Worm (Caenorhabditis elegans) whole organism, young adult: ENCODE measurements around the gene hsp-110.

Experiments used
- B0035.1 ChIP-seq: sonication (generic microtip); optimal IDR thresholded peaks from 2 replicates; lab custom pipeline; 2016; ENCODE audit warnings: missing genetic modification characterization, mild to moderate bottlenecking, missing compliant biosample characterization, missing genotype, missing genetic modification reagents
- B0336.3 ChIP-seq: fragments of 200-800 bp; sonication (Bioruptor generic); IDR thresholded peaks from 2 replicates; pipeline ENCODE4 v1.3.6; 2022; ENCODE audit warnings: missing genetic modification characterization, missing compliant biosample characterization
- F39B2.1 ChIP-seq: fragments of 200-800 bp; sonication (Bioruptor generic); IDR thresholded peaks from 2 replicates; pipeline ENCODE4 v1.3.6; 2022; ENCODE audit warnings: missing genetic modification reagents, missing genetic modification characterization, missing compliant biosample characterization
- F55B11.4 ChIP-seq: sonication (generic microtip); optimal IDR thresholded peaks from 2 replicates; lab custom pipeline; 2016; ENCODE audit warnings: missing compliant biosample characterization, missing genetic modification characterization, borderline replicate concordance; ENCODE audit not compliant: insufficient read depth
- F57A8.1 ChIP-seq: fragments of 200-800 bp; sonication (Bioruptor generic); optimal IDR thresholded peaks from 2 replicates; lab custom pipeline; 2018; ENCODE audit warnings: mild to moderate bottlenecking, missing genetic modification characterization, moderate library complexity, missing compliant biosample characterization
- F57C9.4 ChIP-seq: sonication (generic microtip); optimal IDR thresholded peaks from 2 replicates; lab custom pipeline; 2017; ENCODE audit warnings: mild to moderate bottlenecking, missing genetic modification characterization, missing compliant biosample characterization
- K11D2.4 ChIP-seq: fragments of 200-800 bp; sonication (Bioruptor generic); IDR thresholded peaks from 2 replicates; pipeline ENCODE4 v1.3.6; 2022; ENCODE audit warnings: missing genetic modification reagents, missing genetic modification characterization, missing compliant biosample characterization
- Y56A3A.18 ChIP-seq: fragments of 200-800 bp; sonication (Bioruptor generic); IDR thresholded peaks from 2 replicates; pipeline ENCODE4 v1.3.6; 2022; ENCODE audit warnings: missing genetic modification reagents, missing genetic modification characterization, missing compliant biosample characterization
- Y67H2A.10 ChIP-seq: fragments of 200-800 bp; sonication (Bioruptor generic); conservative IDR thresholded peaks from 2 replicates; pipeline ENCODE4 v1.3.6; 2022; ENCODE audit warnings: missing genetic modification reagents, missing genetic modification characterization, missing compliant biosample characterization
- Y79H2A.3 ChIP-seq: fragments of 200-800 bp; sonication (Bioruptor generic); conservative IDR thresholded peaks from 2 replicates; pipeline ENCODE4 v1.3.6; 2022; ENCODE audit warnings: missing genetic modification reagents, missing genetic modification characterization, missing compliant biosample characterization
- ama-1 ChIP-seq, 3 experiments: fragments of 150-350 bp in 1 of 3; sonication (generic microtip) in 2 of 3; optimal IDR thresholded peaks; 2 replicates each; lab custom pipeline; 2014 to 2018; ENCODE audit warnings: missing biosample characterization in 2 of 3, missing genetic modification characterization in 2 of 3, missing genetic modification reagents in 2 of 3
- aptf-2 ChIP-seq: fragments of 200-800 bp; sonication (Bioruptor generic); conservative IDR thresholded peaks from 2 replicates; pipeline ENCODE4 v1.3.6; 2022; ENCODE audit warnings: missing genetic modification reagents, missing genetic modification characterization, missing compliant biosample characterization
- attf-3 ChIP-seq: fragments of 200-800 bp; sonication (Bioruptor generic); conservative IDR thresholded peaks from 2 replicates; pipeline ENCODE4 v1.3.6; 2022; ENCODE audit warnings: missing genetic modification reagents, missing genetic modification characterization, missing compliant biosample characterization
- attf-5 ChIP-seq: fragments of 200-800 bp; sonication (Bioruptor generic); optimal IDR thresholded peaks from 2 replicates; lab custom pipeline; 2018; ENCODE audit warnings: mild to moderate bottlenecking, missing genetic modification characterization, missing compliant biosample characterization
- attf-6 ChIP-seq: fragments of 200-800 bp; sonication (Bioruptor generic); IDR thresholded peaks from 2 replicates; pipeline ENCODE4 v1.3.6; 2022; ENCODE audit warnings: missing genetic modification reagents, missing genetic modification characterization, missing compliant biosample characterization
- bed-1 ChIP-seq: fragments of 200-800 bp; sonication (Bioruptor generic); IDR thresholded peaks from 2 replicates; pipeline ENCODE4 v1.3.6; 2022; ENCODE audit warnings: missing genetic modification reagents, missing genetic modification characterization, missing compliant biosample characterization
- bed-2 ChIP-seq: fragments of 200-800 bp; sonication (Bioruptor generic); IDR thresholded peaks from 2 replicates; pipeline ENCODE4 v1.3.6; 2022; ENCODE audit warnings: missing genetic modification reagents, missing genetic modification characterization, missing compliant biosample characterization
- ceh-91 ChIP-seq: fragments of 200-800 bp; sonication (Bioruptor generic); IDR thresholded peaks from 2 replicates; pipeline ENCODE4 v1.3.6; 2022; ENCODE audit warnings: missing genetic modification reagents, missing genetic modification characterization, missing compliant biosample characterization
- die-1 ChIP-seq: sonication (generic microtip); optimal IDR thresholded peaks from 2 replicates; lab custom pipeline; 2016; ENCODE audit warnings: missing genotype, mild to moderate bottlenecking, missing genetic modification characterization, missing compliant biosample characterization
- dpl-1 ChIP-seq: fragments of 150-350 bp; optimal IDR thresholded peaks from 2 replicates; lab custom pipeline; 2014; ENCODE audit warnings: missing biosample characterization, missing genetic modification reagents, missing genetic modification characterization
- gei-17 ChIP-seq: fragments of 200-800 bp; sonication (Bioruptor generic); optimal IDR thresholded peaks from 2 replicates; lab custom pipeline; 2018; ENCODE audit warnings: mild to moderate bottlenecking, missing genetic modification characterization, missing compliant biosample characterization
- him-1 ChIP-seq: sonication (generic microtip); optimal IDR thresholded peaks from 2 replicates; lab custom pipeline; 2016; ENCODE audit warnings: missing genotype, missing genetic modification reagents, missing genetic modification characterization, missing compliant biosample characterization
- hlh-12 ChIP-seq: sonication (generic microtip); optimal IDR thresholded peaks from 2 replicates; lab custom pipeline; 2016; ENCODE audit warnings: missing genetic modification characterization, missing compliant biosample characterization
- hlh-26 ChIP-seq: fragments of 200-800 bp; sonication (Bioruptor generic); conservative IDR thresholded peaks from 2 replicates; pipeline ENCODE4 v1.3.6; 2022; ENCODE audit warnings: missing genetic modification reagents, missing genetic modification characterization, missing compliant biosample characterization
- hmg-1.2 ChIP-seq: fragments of 200-800 bp; sonication (Bioruptor generic); IDR thresholded peaks from 2 replicates; pipeline ENCODE4 v1.3.6; 2022; ENCODE audit warnings: missing genetic modification reagents, missing genetic modification characterization, missing compliant biosample characterization
- hsf-1 ChIP-seq: fragments of 200-800 bp; sonication (Bioruptor generic); IDR thresholded peaks from 2 replicates; pipeline ENCODE4 v1.3.6; 2022; ENCODE audit warnings: missing genetic modification reagents, missing genetic modification characterization, missing compliant biosample characterization
- let-607 ChIP-seq, 2 experiments: fragments of 200-800 bp in 1 of 2; sonication (Bioruptor generic) in 1 of 2; sonication (generic microtip) in 1 of 2; optimal IDR thresholded peaks; 2 replicates each; lab custom pipeline; 2016 to 2018; ENCODE audit warnings: mild to moderate bottlenecking in 2 of 2, missing compliant biosample characterization in 2 of 2, missing genetic modification characterization in 2 of 2, moderate library complexity in 2 of 2, missing genotype in 1 of 2
- lin-35 ChIP-seq, 3 experiments: fragments of 150-350 bp in 2 of 3; sonication (generic microtip) in 1 of 3; optimal IDR thresholded peaks; 2 replicates each; lab custom pipeline; 2014 to 2018; ENCODE audit warnings: missing biosample characterization in 3 of 3, missing genetic modification characterization in 3 of 3, missing genetic modification reagents in 3 of 3
- madf-3 ChIP-seq: fragments of 200-800 bp; sonication (Bioruptor generic); IDR thresholded peaks from 2 replicates; pipeline ENCODE4 v1.3.6; 2022; ENCODE audit warnings: missing genetic modification reagents, missing genetic modification characterization, missing compliant biosample characterization
- mcd-1 ChIP-seq: fragments of 200-800 bp; sonication (Bioruptor generic); IDR thresholded peaks from 2 replicates; pipeline ENCODE4 v1.3.6; 2022; ENCODE audit warnings: missing genetic modification reagents, missing genetic modification characterization, missing compliant biosample characterization
- mxl-1 ChIP-seq: sonication (generic microtip); optimal IDR thresholded peaks from 2 replicates; lab custom pipeline; 2016; ENCODE audit warnings: missing genetic modification characterization, missing compliant biosample characterization
- nhr-27 ChIP-seq: fragments of 200-800 bp; sonication (Bioruptor generic); optimal IDR thresholded peaks from 2 replicates; lab custom pipeline; 2018; ENCODE audit warnings: mild to moderate bottlenecking, missing genetic modification characterization, moderate library complexity, missing compliant biosample characterization
- nhr-80 ChIP-seq: sonication (generic microtip); optimal IDR thresholded peaks from 2 replicates; lab custom pipeline; 2016; ENCODE audit warnings: missing genetic modification characterization, missing compliant biosample characterization
- pbrm-1 ChIP-seq: fragments of 200-800 bp; sonication (Bioruptor generic); IDR thresholded peaks from 2 replicates; pipeline ENCODE4 v1.3.6; 2022; ENCODE audit warnings: missing genetic modification reagents, missing genetic modification characterization, missing compliant biosample characterization
- rcor-1 ChIP-seq: fragments of 200-800 bp; sonication (Bioruptor generic); IDR thresholded peaks from 2 replicates; pipeline ENCODE4 v1.3.6; 2022; ENCODE audit warnings: missing genetic modification reagents, missing genetic modification characterization, missing compliant biosample characterization
- sdz-38 ChIP-seq: sonication (generic microtip); optimal IDR thresholded peaks from 2 replicates; lab custom pipeline; 2016; ENCODE audit warnings: missing genotype, missing genetic modification characterization, missing compliant biosample characterization
- snpc-1.1 ChIP-seq: sonication (generic microtip); optimal IDR thresholded peaks from 2 replicates; lab custom pipeline; 2017; ENCODE audit warnings: missing genetic modification characterization, mild to moderate bottlenecking, missing compliant biosample characterization, antibody characterized with exemption, moderate library complexity, missing genotype, missing genetic modification reagents; ENCODE audit not compliant: insufficient read depth
- snpc-4 ChIP-seq, 5 experiments: fragments of 150-350 bp in 1 of 5; sonication (generic microtip) in 4 of 5; optimal IDR thresholded peaks; 2 replicates each; lab custom pipeline; 2014 to 2018; ENCODE audit warnings: missing genetic modification characterization in 5 of 5, missing biosample characterization in 3 of 5, antibody characterized with exemption in 2 of 5, mild to moderate bottlenecking in 2 of 5, missing compliant biosample characterization in 2 of 5, missing genotype in 2 of 5, moderate library complexity in 2 of 5, missing genetic modification reagents in 1 of 5
- unc-130 ChIP-seq: sonication (generic microtip); optimal IDR thresholded peaks from 2 replicates; lab custom pipeline; 2016; ENCODE audit warnings: missing genetic modification reagents, missing genetic modification characterization, missing compliant biosample characterization
- xnd-1 ChIP-seq: sonication (generic microtip); optimal IDR thresholded peaks from 2 replicates; lab custom pipeline; 2016; ENCODE audit warnings: missing genotype, missing genetic modification reagents, missing genetic modification characterization, missing compliant biosample characterization
- ztf-22 ChIP-seq: fragments of 200-800 bp; sonication (Bioruptor generic); optimal IDR thresholded peaks from 2 replicates; lab custom pipeline; 2018; ENCODE audit warnings: mild to moderate bottlenecking, missing genetic modification characterization, moderate library complexity, missing compliant biosample characterization
- ztf-26 ChIP-seq: sonication (generic microtip); optimal IDR thresholded peaks from 2 replicates; lab custom pipeline; 2017; ENCODE audit warnings: missing genetic modification characterization, missing compliant biosample characterization

Gene hsp-110

DNA sequence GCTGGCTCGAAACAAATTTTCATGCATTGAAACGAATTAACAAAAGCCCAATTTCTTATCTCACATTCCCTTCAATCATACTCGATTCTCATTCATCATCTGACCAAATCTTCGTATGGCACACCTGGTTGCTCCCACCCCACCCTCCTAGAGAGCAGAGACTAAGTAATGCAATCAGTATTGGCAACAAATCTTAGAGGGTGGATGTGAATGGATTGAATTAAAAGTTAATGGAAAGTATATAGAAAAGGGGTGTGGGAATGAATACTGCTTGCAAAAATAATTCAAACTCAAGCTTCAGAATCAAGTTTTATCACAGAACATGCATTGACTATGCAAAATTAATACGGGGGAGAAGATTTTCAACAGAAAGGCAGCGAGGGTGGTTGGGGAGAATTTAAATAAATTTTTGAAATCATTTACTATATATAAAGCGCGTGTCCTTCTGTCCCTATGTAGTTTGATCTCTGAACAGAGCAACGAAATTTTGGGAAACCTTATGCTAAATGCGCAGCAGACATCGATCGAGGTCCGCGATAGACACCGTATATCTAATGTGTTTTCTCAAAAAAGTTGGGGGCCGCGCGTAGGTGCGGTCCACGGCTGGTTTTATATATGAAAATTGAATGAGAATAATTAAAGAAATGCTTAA is 8.8 kb downstream of the hsp-110 start:
- peak; percentile 30 for TF ChIP-seq snpc-1.1 (tag; lab: Kevin White, UChicago)
- no peak for TF ChIP-seq aptf-2 (GFP tag; lab: Robert Waterston, UW)
- TF ChIP-seq Y56A3A.18 (GFP tag; lab: Robert Waterston, UW) = no peak
- TF ChIP-seq B0336.3 (GFP tag; lab: Robert Waterston, UW) = 0 out of 2 replicates have a peak, but pooled peaks have one; percentile 11
- peak; percentile 33 for TF ChIP-seq snpc-4 (GFP tag; optimal IDR thresholded peaks at IDR 0.05; lab: Kevin White, UChicago)
- peak in 2 of 4 experiments; percentile 61 to 81 for TF ChIP-seq snpc-4 (tag; optimal IDR thresholded peaks at IDR 0.05; lab: Kevin White, UChicago)
- TF ChIP-seq hmg-1.2 (GFP tag; lab: Robert Waterston, UW) = 0 out of 2 replicates have a peak, but pooled peaks have one; percentile 22

DNA sequence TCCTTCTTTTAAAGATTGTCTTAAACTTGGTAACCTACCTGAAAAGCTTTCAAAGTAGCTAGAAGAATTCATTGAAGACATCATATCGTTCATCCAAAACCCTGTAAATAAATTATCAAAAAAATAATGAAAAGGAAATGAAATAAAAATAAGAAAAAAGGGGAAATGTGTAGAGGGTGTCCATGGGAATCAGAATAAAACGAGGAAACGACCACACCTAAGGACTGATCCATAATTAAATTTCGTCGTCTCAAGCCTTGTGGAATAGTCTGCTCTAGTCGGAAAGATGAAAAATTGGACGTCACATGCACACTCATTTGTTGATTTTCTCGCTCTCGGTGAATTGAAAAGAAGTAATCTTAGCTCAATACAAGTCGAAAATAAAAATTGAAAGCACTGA is 11.6 kb downstream of the hsp-110 start, which contains the start of gene ZK1236.9:
Gene ZK1236.9 (minus strand): TSS at position 101 of the 400 bp plus-strand sequence.
- TF ChIP-seq rcor-1 (GFP tag; lab: Robert Waterston, UW) (no peak), F55B11.4 (tag; lab: Kevin White, UChicago) (no peak), unc-130 (no peak), mxl-1 (tag; lab: Kevin White, UChicago) (no peak), mcd-1 (no peak), K11D2.4 (GFP tag; lab: Robert Waterston, UW) (no peak), madf-3 (GFP tag; lab: Robert Waterston, UW) (no peak), hlh-26 (GFP tag; lab: Robert Waterston, UW) (no peak), F57C9.4 (tag; lab: Kevin White, UChicago) (no peak), attf-6 (GFP tag; lab: Robert Waterston, UW) (no peak), ztf-26 (tag; lab: Kevin White, UChicago) (no peak), ceh-91 (GFP tag; lab: Robert Waterston, UW) (no peak), ztf-22 (GFP tag; lab: Kevin White, UChicago) (no peak), hmg-1.2 (GFP tag; lab: Robert Waterston, UW) (no peak), Y79H2A.3 (no peak), die-1 (tag; lab: Kevin White, UChicago) (no peak), gei-17 (GFP tag; lab: Kevin White, UChicago) (no peak), nhr-27 (tag; lab: Kevin White, UChicago) (no peak), let-607 (tag; optimal IDR thresholded peaks at IDR 0.05; lab: Kevin White, UChicago) (no peak)

DNA sequence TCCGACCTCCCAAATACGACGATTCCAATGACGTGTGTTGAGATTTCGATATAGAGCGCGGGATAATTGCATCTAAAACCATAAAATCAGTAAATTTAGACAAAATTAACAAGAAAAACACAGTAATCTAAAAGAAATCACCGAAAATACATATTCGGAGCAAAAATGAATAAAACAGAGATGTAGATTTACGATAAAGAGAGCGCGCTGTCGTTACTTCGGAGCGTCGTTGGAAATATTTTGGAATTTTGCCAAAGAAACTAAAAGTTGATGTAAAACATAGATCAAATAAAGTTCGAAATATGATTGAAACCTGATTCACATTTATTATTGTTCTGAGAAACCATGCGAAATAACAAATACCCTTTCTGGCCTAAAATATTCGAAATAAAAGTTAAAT is 14.6 kb downstream of the hsp-110 start, which contains the start of gene ZK1236.5:
Gene ZK1236.5 (minus strand): TSS at position 72 of the 400 bp plus-strand sequence.
- TF ChIP-seq hlh-12 = no peak
- peak in 1 of 3 experiments; percentile 4 for TF ChIP-seq lin-35 (GFP tag; optimal IDR thresholded peaks at IDR 0.05; lab: Kevin White, UChicago)
- no peak for TF ChIP-seq attf-5 (GFP tag; lab: Kevin White, UChicago)
- no peak for TF ChIP-seq dpl-1 (GFP tag; lab: Kevin White, UChicago)
- peak; percentile 46 for TF ChIP-seq him-1
- TF ChIP-seq rcor-1 (GFP tag; lab: Robert Waterston, UW) = no peak
- peak; percentile 93 for TF ChIP-seq attf-3 (GFP tag; lab: Robert Waterston, UW)

DNA sequence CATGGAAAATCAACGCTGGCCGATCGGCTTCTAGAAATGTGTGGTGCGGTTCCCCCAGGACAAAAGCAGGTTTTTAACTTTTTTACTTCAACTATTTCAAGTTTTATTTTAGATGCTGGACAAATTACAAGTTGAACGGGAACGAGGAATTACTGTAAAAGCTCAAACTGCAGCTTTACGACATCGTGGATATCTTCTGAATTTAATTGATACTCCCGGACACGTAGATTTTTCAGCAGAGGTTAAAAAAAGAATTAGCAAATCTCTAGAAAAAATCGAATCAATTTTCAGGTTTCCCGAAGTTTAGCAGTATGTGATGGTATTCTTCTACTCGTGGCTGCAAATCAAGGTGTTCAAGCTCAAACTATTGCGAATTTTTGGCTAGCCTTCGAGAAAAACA is 17.2 kb downstream of the hsp-110 start:
- TF ChIP-seq pbrm-1 (GFP tag; lab: Robert Waterston, UW) (no peak), attf-6 (GFP tag; lab: Robert Waterston, UW) (no peak), hsf-1 (GFP tag; lab: Robert Waterston, UW) (no peak), F57C9.4 (tag; lab: Kevin White, UChicago) (no peak), ama-1 (optimal IDR thresholded peaks at IDR 0.05; lab: Kevin White, UChicago) (no peak), ama-1 (GFP tag; optimal IDR thresholded peaks at IDR 0.05; lab: Kevin White, UChicago) (no peak), F57A8.1 (GFP tag; lab: Kevin White, UChicago) (no peak), bed-2 (GFP tag; lab: Robert Waterston, UW) (no peak), Y67H2A.10 (GFP tag; lab: Robert Waterston, UW) (no peak), B0035.1 (tag; lab: Kevin White, UChicago) (no peak), nhr-80 (tag; lab: Kevin White, UChicago) (no peak), F39B2.1 (GFP tag; lab: Robert Waterston, UW) (no peak), sdz-38 (tag; lab: Kevin White, UChicago) (no peak), xnd-1 (tag; lab: Kevin White, UChicago) (no peak), bed-1 (GFP tag; lab: Robert Waterston, UW) (no peak)
